Fruit fly (Drosophila melanogaster) S2 (cell line): Measurements from ENCODE around the gene beta-PheRS.

Source experiments
- CG8478 ChIP-seq: fragments of >200 bp; optimal IDR thresholded peaks from 2 replicates; lab custom pipeline; 2018
- CTCF ChIP-seq, 2 experiments: fragments of >200 bp; optimal IDR thresholded peaks; 2 replicates each; lab custom pipeline; 2018

DNA sequence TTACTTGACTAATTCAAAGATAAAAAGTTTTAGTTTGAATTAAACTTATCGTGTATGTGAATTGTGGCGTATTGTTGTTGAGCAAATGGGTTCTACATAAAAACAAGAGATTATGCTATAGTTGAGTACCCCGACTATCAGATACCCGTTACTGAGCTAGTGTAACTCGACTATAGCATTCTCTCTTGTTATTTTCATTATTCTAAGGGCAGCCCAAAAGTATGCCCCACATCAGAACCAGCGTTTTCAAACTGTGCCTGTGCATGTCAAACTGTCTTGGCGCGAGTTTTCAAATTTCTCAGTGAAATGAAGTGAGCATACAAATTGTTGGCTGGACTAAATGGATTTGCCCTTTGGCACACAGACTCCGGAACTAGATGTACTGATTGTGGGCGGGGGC is 26.8 kb upstream of the beta-PheRS start, which contains the start of gene shps:
- TF ChIP-seq CG8478 (lab: Kevin White, UChicago) = no peak
- TF ChIP-seq CTCF (optimal IDR thresholded peaks at IDR 0.05; lab: Kevin White, UChicago) = peak; percentile 47 to 63
